Worm (Caenorhabditis elegans) whole organism, mixed stage, embryonic: ENCODE data around the gene Y69E1A.1.

ENCODE experiments used
- bed-3 ChIP-seq: fragments of 200-800 bp; sonication (Bioruptor generic); optimal IDR thresholded peaks from 3 replicates; lab custom pipeline; 2018; ENCODE audit warnings: mild to moderate bottlenecking, missing genetic modification characterization, moderate library complexity, missing compliant biosample characterization
- elt-3 ChIP-seq: fragments of 150-350 bp; optimal IDR thresholded peaks from 2 replicates; lab custom pipeline; 2014; ENCODE audit warnings: missing biosample characterization, missing genetic modification characterization
- mab-5 ChIP-seq: fragments of 150-350 bp; optimal IDR thresholded peaks from 2 replicates; lab custom pipeline; 2014; ENCODE audit warnings: missing biosample characterization, missing genetic modification characterization
- nhr-28 ChIP-seq: fragments of 150-350 bp; optimal IDR thresholded peaks from 2 replicates; lab custom pipeline; 2014; ENCODE audit warnings: missing biosample characterization, missing genetic modification characterization

ce11 chrIV:10933062-10933552 lies 15.6 kb downstream of the Y69E1A.1 start, which contains the start of the genes dnc-1 and lsm-7:
- TF ChIP-seq mab-5 (tag; lab: Kevin White, UChicago) (no peak), bed-3 (GFP tag; lab: Kevin White, UChicago) (no peak), nhr-28 (no peak), elt-3 (no peak)
